Worm (Caenorhabditis elegans): ENCODE data around the gene C15B12.1.
A peak's percentile ranks its signal among the peaks of the same experiment; 100 is the strongest.

C15B12.1 gene

ce11 chrX:6476540-6476939 lies at the start of gene C15B12.1:
C15B12.1 (plus strand) TSS chrX:6476810.
- TF ChIP-seq ztf-4 (tag; optimal IDR thresholded peaks at IDR 0.05) (no peak), elt-2 (tag; optimal IDR thresholded peaks at IDR 0.05) (peak; percentile 82), nhr-237 (tag; optimal IDR thresholded peaks at IDR 0.05) (no peak), isw-1 (GFP tag; IDR thresholded peaks at IDR 0.05) (no peak), elt-3 (tag; optimal IDR thresholded peaks at IDR 0.05) (peak in 1 of 6 experiments; percentile 9), pag-3 (tag; optimal IDR thresholded peaks at IDR 0.05; ENCODE audit: borderline replicate concordance, insufficient read depth) (no peak), grh-1 (GFP tag; IDR thresholded peaks at IDR 0.05) (no peak), vab-15 (tag; optimal IDR thresholded peaks at IDR 0.05) (no peak)

- TF ChIP-seq pqm-1 (tag; optimal IDR thresholded peaks at IDR 0.05) (peak; percentile 22), nhr-90 (tag; optimal IDR thresholded peaks at IDR 0.05; ENCODE audit: poor library complexity) (peak; percentile 1), lin-14 (GFP tag; optimal IDR thresholded peaks at IDR 0.05) (peak; percentile 5), lsy-2 (tag; optimal IDR thresholded peaks at IDR 0.05) (peak in 1 of 2 experiments; percentile 22), elt-2 (tag; optimal IDR thresholded peaks at IDR 0.05) (peak; percentile 91), blmp-1 (tag; optimal IDR thresholded peaks at IDR 0.05) (no peak), fkh-8 (tag; optimal IDR thresholded peaks at IDR 0.05) (no peak)
Measured at ce11 chrX:6427147-6427546, 49.5 kb upstream of the C15B12.1 start.

- TF ChIP-seq unc-62 (GFP tag; optimal IDR thresholded peaks at IDR 0.05) (no peak), nhr-12 (tag; optimal IDR thresholded peaks at IDR 0.05) (no peak), elt-2 (tag; optimal IDR thresholded peaks at IDR 0.05) (peak; percentile 88), ama-1 (optimal IDR thresholded peaks at IDR 0.05) (no peak)
Measured at ce11 chrX:6429552-6429951, 47.1 kb upstream of the C15B12.1 start.

- TF ChIP-seq efl-1 (optimal IDR thresholded peaks at IDR 0.05) (no peak), efl-1 (GFP tag; optimal IDR thresholded peaks at IDR 0.05 in 1 of 2) (peak in 1 of 2 experiments; percentile 38), fos-1 (tag; optimal IDR thresholded peaks at IDR 0.05) (no peak), hlh-17 (GFP tag; optimal IDR thresholded peaks at IDR 0.05; ENCODE audit: borderline replicate concordance) (no peak), grh-1 (GFP tag; IDR thresholded peaks at IDR 0.05) (no peak), tlp-1 (tag; optimal IDR thresholded peaks at IDR 0.05) (no peak)
Measured at ce11 chrX:6430510-6430909, 46.1 kb upstream of the C15B12.1 start, which contains the start of gene ctsa-2. ctsa-2 (minus strand) TSS chrX:6430610.

- TF ChIP-seq unc-30 (tag; optimal IDR thresholded peaks at IDR 0.05) (no peak), mdl-1 (tag; optimal IDR thresholded peaks at IDR 0.05) (no peak), elt-3 (tag; optimal IDR thresholded peaks at IDR 0.05) (no peak), blmp-1 (tag; optimal IDR thresholded peaks at IDR 0.05) (no peak), nhr-20 (tag; optimal IDR thresholded peaks at IDR 0.05) (no peak), nhr-77 (tag; optimal IDR thresholded peaks at IDR 0.05) (no peak), mef-2 (tag; optimal IDR thresholded peaks at IDR 0.05) (no peak), pax-3 (tag; optimal IDR thresholded peaks at IDR 0.05) (no peak), egl-27 (tag; optimal IDR thresholded peaks at IDR 0.05) (no peak)
Measured at ce11 chrX:6433688-6434087, 42.9 kb upstream of the C15B12.1 start, which contains the start of gene K10C2.2. K10C2.2 (minus strand) TSS chrX:6433788.

ce11 chrX:6435812-6436211 lies 40.8 kb upstream of the C15B12.1 start:
- no peak for TF ChIP-seq nhr-28 (tag; optimal IDR thresholded peaks at IDR 0.05)
- TF ChIP-seq nhr-71 (tag; optimal IDR thresholded peaks at IDR 0.05), result peak; percentile 11
- TF ChIP-seq nhr-84 (tag; optimal IDR thresholded peaks at IDR 0.05), result no peak
- TF ChIP-seq egl-13 (tag; optimal IDR thresholded peaks at IDR 0.05), result peak; percentile 11
- TF ChIP-seq pax-3 (tag; optimal IDR thresholded peaks at IDR 0.05), result peak; percentile 27
- TF ChIP-seq dsc-1 (tag; optimal IDR thresholded peaks at IDR 0.05), result peak; percentile 77
- peak; percentile 66 for TF ChIP-seq fkh-8 (tag; optimal IDR thresholded peaks at IDR 0.05)
